Fruit fly (Drosophila melanogaster): ENCODE measurements around the gene Cen.

The Cen gene

dm6 chr2L:20714468-20715404 is 33.1 kb upstream of the Cen start, which contains the start of gene Hr38 (continued):
- TF ChIP-seq Dbx (GFP tag; IDR thresholded peaks at IDR 0.05) (peak; percentile 20; the same call in 1 of the 3 replicates), Fer2 (tag; optimal IDR thresholded peaks at IDR 0.05) (peak; percentile 26), bsh (GFP tag; optimal IDR thresholded peaks at IDR 0.05) (peak in 1 of 2 experiments; percentile 8), onecut (GFP tag; IDR thresholded peaks at IDR 0.05) (peak; percentile 98), ara (GFP tag; IDR thresholded peaks at IDR 0.05) (0 out of 2 replicates have a peak, but pooled peaks have one; percentile 27), CG1602 (GFP tag; optimal IDR thresholded peaks at IDR 0.05) (peak; percentile 8), nmo (GFP tag; optimal IDR thresholded peaks at IDR 0.05) (peak; percentile 4), CG12769 (tag; optimal IDR thresholded peaks at IDR 0.05) (peak; percentile 73), Tbp (GFP tag; optimal IDR thresholded peaks at IDR 0.05) (no peak), hkb (optimal IDR thresholded peaks at IDR 0.05) (no peak), hkb (GFP tag; IDR thresholded peaks at IDR 0.05) (peak; percentile 51; the same call in 1 of the 2 replicates), Ssrp (tag; optimal IDR thresholded peaks at IDR 0.05) (no peak), CG8290 (GFP tag; optimal IDR thresholded peaks at IDR 0.05) (no peak), CG8290 (tag; optimal IDR thresholded peaks at IDR 0.05) (peak; percentile 11 to 45), Adf1 (GFP tag; IDR thresholded peaks at IDR 0.05) (peak; percentile 99), CG17385 (GFP tag; optimal IDR thresholded peaks at IDR 0.05) (peak; percentile 26), cg (GFP tag; optimal IDR thresholded peaks at IDR 0.05) (no peak), CG6854 (GFP tag; optimal IDR thresholded peaks at IDR 0.05) (peak; percentile 31), CG13296 (GFP tag; optimal IDR thresholded peaks at IDR 0.05) (peak; percentile 50), CG8765 (GFP tag; IDR thresholded peaks at IDR 0.05) (no peak), CG18599 (GFP tag; optimal IDR thresholded peaks at IDR 0.05) (peak; percentile 92), CG8388 (GFP tag; optimal IDR thresholded peaks at IDR 0.05) (peak; percentile 5), CG30403 (GFP tag; optimal IDR thresholded peaks at IDR 0.05) (peak; percentile 51), Abd-B (GFP tag; optimal IDR thresholded peaks at IDR 0.05) (peak; percentile 30), CG34422 (GFP tag; IDR thresholded peaks at IDR 0.05) (peak; percentile 48; the same call in 1 of the 3 replicates), Hr3 (GFP tag; optimal IDR thresholded peaks at IDR 0.05) (peak; percentile 38), cas (GFP tag; IDR thresholded peaks at IDR 0.05) (no peak), CG13775 (GFP tag; optimal IDR thresholded peaks at IDR 0.05) (no peak), nom (GFP tag; optimal IDR thresholded peaks at IDR 0.05) (no peak), grau (tag; optimal IDR thresholded peaks at IDR 0.05) (peak; percentile 62), CG32532 (GFP tag; IDR thresholded peaks at IDR 0.05) (peak; percentile 46; the same call in 1 of the 2 replicates), stc (GFP tag; IDR thresholded peaks at IDR 0.05) (peak; percentile 35; the same call in 1 of the 2 replicates), Xbp1 (GFP tag; optimal IDR thresholded peaks at IDR 0.05) (peak; percentile 45), fu2 (GFP tag; optimal IDR thresholded peaks at IDR 0.05) (peak; percentile 46), ci (GFP tag; IDR thresholded peaks at IDR 0.05) (peak; percentile 65; the same call in 2 of the 3 replicates), exex (tag; optimal IDR thresholded peaks at IDR 0.05) (peak; percentile 45), Jarid2 (GFP tag; optimal IDR thresholded peaks at IDR 0.05) (peak; percentile 73), CG8924 (tag; optimal IDR thresholded peaks at IDR 0.05) (peak; percentile 27), unc-4 (GFP tag; IDR thresholded peaks at IDR 0.05; ENCODE audit: partially characterized antibody) (peak; percentile 45; the same call in 1 of the 2 replicates), Meics (GFP tag; optimal IDR thresholded peaks at IDR 0.05) (peak; percentile 73), CG10209 (GFP tag; optimal IDR thresholded peaks at IDR 0.05) (peak; percentile 22), Med (GFP tag) (peak; percentile 91), CoRest (tag; optimal IDR thresholded peaks at IDR 0.05) (peak; percentile 44), Scr (GFP tag; IDR thresholded peaks at IDR 0.05; ENCODE audit: partially characterized antibody) (peak; percentile 20), CG1603 (tag; optimal IDR thresholded peaks at IDR 0.05) (peak; percentile 4), Hsf (GFP tag; optimal IDR thresholded peaks at IDR 0.05) (peak; percentile 51), dysf (GFP tag; IDR thresholded peaks at IDR 0.05) (peak; percentile 25; the same call in 1 of the 3 replicates), CG2120 (GFP tag; optimal IDR thresholded peaks at IDR 0.05) (peak; percentile 82)

Measured in whole organism, embryonic.